6 worm cellular contexts compared by ENCODE assay signal in genomic region chrIII:4616071-4616571, ce11.
A peak's percentile ranks its signal among the peaks of the same experiment; 100 is the strongest.
TF ChIP-seq lines count a peak whose summit lies in the region.

Gene lips-3, plus strand, starts transcription at chrIII:4616528.

TF ChIP-seq in whole organism, L1 larva, 84 proteins besides CTCF, POLR2A, EP300 and RAD21:
- TF ChIP-seq lin-39 (tag; optimal IDR thresholded peaks at IDR 0.05; lab: Kevin White, UChicago) (no peak), hlh-17 (GFP tag; optimal IDR thresholded peaks at IDR 0.05; lab: Kevin White, UChicago; ENCODE audit: borderline replicate concordance) (no peak), lin-14 (GFP tag; optimal IDR thresholded peaks at IDR 0.05; lab: Kevin White, UChicago) (peak; percentile 11), nhr-11 (tag; optimal IDR thresholded peaks at IDR 0.05; lab: Kevin White, UChicago) (no peak), aha-1 (tag; optimal IDR thresholded peaks at IDR 0.05; lab: Kevin White, UChicago) (no peak), blmp-1 (tag; optimal IDR thresholded peaks at IDR 0.05; lab: Kevin White, UChicago) (peak; percentile 91), lir-3 (tag; optimal IDR thresholded peaks at IDR 0.05; lab: Kevin White, UChicago; ENCODE audit: poor library complexity) (no peak), sptf-1 (tag; optimal IDR thresholded peaks at IDR 0.05; lab: Kevin White, UChicago) (no peak), egl-13 (tag; optimal IDR thresholded peaks at IDR 0.05; lab: Kevin White, UChicago) (no peak), elt-3 (tag; optimal IDR thresholded peaks at IDR 0.05; lab: Kevin White, UChicago) (no peak), lin-15B (tag; optimal IDR thresholded peaks at IDR 0.05; lab: Kevin White, UChicago) (no peak)

TF ChIP-seq in whole organism, L2 larva, 48 proteins besides CTCF, POLR2A, EP300 and RAD21:
- TF ChIP-seq elt-3 (tag; optimal IDR thresholded peaks at IDR 0.05; lab: Kevin White, UChicago) (no peak), nhr-25 (tag; optimal IDR thresholded peaks at IDR 0.05; lab: Kevin White, UChicago) (peak; percentile 35)

TF ChIP-seq in whole organism, L3 larva, 47 proteins besides CTCF, POLR2A, EP300 and RAD21:
- TF ChIP-seq fkh-10 (GFP tag; optimal IDR thresholded peaks at IDR 0.05; lab: Kevin White, UChicago) (no peak), nhr-25 (tag; optimal IDR thresholded peaks at IDR 0.05; lab: Kevin White, UChicago) (peak; percentile 77), lsy-12 (tag; optimal IDR thresholded peaks at IDR 0.05; lab: Kevin White, UChicago) (no peak), mdl-1 (tag; optimal IDR thresholded peaks at IDR 0.05; lab: Kevin White, UChicago) (no peak), ztf-11 (tag; optimal IDR thresholded peaks at IDR 0.05; lab: Kevin White, UChicago) (no peak), egl-5 (tag; optimal IDR thresholded peaks at IDR 0.05; lab: Kevin White, UChicago) (no peak)
TF ChIP-seq in whole organism, L3 larva: peak in this region for 1.

TF ChIP-seq in whole organism, L4 larva, 104 proteins besides CTCF, POLR2A, EP300 and RAD21:
- TF ChIP-seq ama-1 (optimal IDR thresholded peaks at IDR 0.05; lab: Kevin White, UChicago) (no peak), zfp-3 (GFP tag; conservative IDR thresholded peaks at IDR 0.05; lab: Robert Waterston, UW) (no peak), ces-1 (GFP tag; optimal IDR thresholded peaks at IDR 0.05; lab: Kevin White, UChicago) (no peak), hlh-11 (tag; optimal IDR thresholded peaks at IDR 0.05; lab: Kevin White, UChicago) (peak; percentile 26), unc-62 (GFP tag; optimal IDR thresholded peaks at IDR 0.05 in 1 of 2; lab: Kevin White, UChicago) (peak in 1 of 2 experiments; percentile 97), unc-62 (tag; optimal IDR thresholded peaks at IDR 0.05; lab: Kevin White, UChicago) (no peak)

TF ChIP-seq in whole organism, late embryonic, 69 proteins besides CTCF, POLR2A, EP300 and RAD21:
- TF ChIP-seq C38D4.7 (GFP tag; optimal IDR thresholded peaks at IDR 0.05; lab: Kevin White, UChicago): no peak
- TF ChIP-seq F13H6.1 (tag; optimal IDR thresholded peaks at IDR 0.05; lab: Kevin White, UChicago): peak; percentile 1
- TF ChIP-seq unc-42 (tag; optimal IDR thresholded peaks at IDR 0.05; lab: Kevin White, UChicago): no peak
- TF ChIP-seq pha-2 (tag; optimal IDR thresholded peaks at IDR 0.05; lab: Kevin White, UChicago): no peak
- TF ChIP-seq ceh-31 (tag; optimal IDR thresholded peaks at IDR 0.05; lab: Kevin White, UChicago): no peak

TF ChIP-seq in whole organism, mixed stage, embryonic, 35 proteins besides CTCF, POLR2A, EP300 and RAD21:
- TF ChIP-seq unc-62 (GFP tag; optimal IDR thresholded peaks at IDR 0.05; lab: Kevin White, UChicago) (peak; percentile 7), hlh-1 (tag; optimal IDR thresholded peaks at IDR 0.05; lab: Kevin White, UChicago) (no peak), elt-3 (tag; optimal IDR thresholded peaks at IDR 0.05; lab: Kevin White, UChicago) (no peak)
